Fruit fly (Drosophila melanogaster) whole organism, wandering third instar larva: ENCODE data around the gene Osi17.

Experiments used
- CrebA ChIP-seq: fragments of 200-800 bp; sonication (Bioruptor generic); optimal IDR thresholded peaks from 2 replicates; lab custom pipeline; 2016; ENCODE audit warnings: missing biosample characterization, mild to moderate bottlenecking, missing genetic modification characterization, borderline replicate concordance
- Rel ChIP-seq, 2 experiments: fragments of 200-800 bp; sonication (Bioruptor generic) in 1 of 2; optimal IDR thresholded peaks; 2 replicates in 1 of 2; 3 replicates in 1 of 2; lab custom pipeline; 2016 to 2019; ENCODE audit warnings: mild to moderate bottlenecking in 2 of 2, missing biosample characterization in 2 of 2, missing genetic modification characterization in 2 of 2, moderate library complexity in 1 of 2
- ey ChIP-seq: fragments of 200-800 bp; sonication (Bioruptor generic); optimal IDR thresholded peaks from 2 replicates; lab custom pipeline; 2016; ENCODE audit warnings: missing biosample characterization, missing genetic modification characterization
- fru ChIP-seq: fragments of 200-800 bp; sonication (Bioruptor generic); optimal IDR thresholded peaks from 3 replicates; lab custom pipeline; 2016; ENCODE audit warnings: missing biosample characterization, mild to moderate bottlenecking, missing genetic modification characterization

dm6 chr3R:6354408-6354807 lies 42.8 kb downstream of the Osi17 start:
- no peak for TF ChIP-seq CrebA (GFP tag; lab: Kevin White, UChicago)
- no peak for TF ChIP-seq ey
- TF ChIP-seq fru (GFP tag; lab: Kevin White, UChicago) = no peak
- no peak for TF ChIP-seq Rel (GFP tag; optimal IDR thresholded peaks at IDR 0.05; lab: Kevin White, UChicago)
- no peak for TF ChIP-seq Rel (tag; optimal IDR thresholded peaks at IDR 0.05; lab: Kevin White, UChicago)
